Fruit fly (Drosophila melanogaster): ENCODE measurements around the gene disp.

DNA sequence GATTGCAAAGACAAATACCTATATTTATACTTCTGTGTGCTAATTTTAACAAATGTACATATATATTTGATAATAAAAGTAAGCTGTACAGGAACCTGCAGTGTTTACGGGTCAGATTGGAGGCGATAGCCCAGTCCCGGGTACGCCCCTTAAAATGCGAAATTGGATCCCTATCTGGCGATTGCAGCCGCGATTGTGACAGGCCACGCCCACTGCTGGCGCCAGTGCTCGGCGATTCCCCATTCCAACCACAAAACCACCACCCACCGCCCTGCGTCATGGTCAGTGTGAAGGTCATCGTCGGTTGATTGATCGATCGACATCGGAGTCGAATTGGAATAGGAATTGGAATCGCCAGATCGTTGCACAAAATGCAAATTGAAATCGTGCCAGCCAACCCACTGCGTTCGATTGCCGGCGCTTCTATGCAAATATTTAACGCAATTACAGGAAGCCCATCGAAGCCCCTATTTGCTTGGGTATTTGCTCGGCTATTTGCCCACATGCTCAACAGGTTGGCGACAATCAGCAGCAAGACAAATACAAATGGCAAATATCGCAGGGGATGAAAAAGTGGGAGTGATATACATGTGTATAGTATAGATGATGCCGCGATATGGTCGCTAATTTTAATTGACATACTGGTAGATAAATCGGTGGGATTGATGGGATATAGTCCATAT lies 17.3 kb downstream of the disp start:
- TF ChIP-seq CG18599 (GFP tag; optimal IDR thresholded peaks at IDR 0.05) (peak; percentile 5), CG2712 (tag; optimal IDR thresholded peaks at IDR 0.05) (no peak), CG34422 (GFP tag; IDR thresholded peaks at IDR 0.05) (no peak), vvl (GFP tag; IDR thresholded peaks at IDR 0.05) (no peak)

Data from whole organism, embryonic.